Worm (Caenorhabditis elegans) whole organism, midembryonic: ENCODE results near the gene rbm-7.

Experiments used
- T22C8.4 ChIP-seq: fragments of 200-800 bp; sonication (Bioruptor generic); IDR thresholded peaks from 2 replicates; pipeline ENCODE4 v1.3.6; 2022; ENCODE audit warnings: missing genetic modification characterization, missing compliant biosample characterization
- cog-1 ChIP-seq: sonication (generic microtip); optimal IDR thresholded peaks from 2 replicates; lab custom pipeline; 2016; ENCODE audit warnings: missing genetic modification characterization, missing compliant biosample characterization
- flt-1 ChIP-seq: fragments of 200-800 bp; sonication (Bioruptor generic); IDR thresholded peaks from 2 replicates; pipeline ENCODE4 v1.3.6; 2022; ENCODE audit warnings: missing genetic modification characterization, missing compliant biosample characterization
- klf-2 ChIP-seq: fragments of 200-800 bp; sonication (Bioruptor generic); conservative IDR thresholded peaks from 2 replicates; pipeline ENCODE4 v1.3.6; 2022; ENCODE audit warnings: missing genetic modification reagents, missing genetic modification characterization, missing compliant biosample characterization
- med-1 ChIP-seq: sonication (generic microtip); optimal IDR thresholded peaks from 2 replicates; lab custom pipeline; 2017; ENCODE audit warnings: missing genetic modification characterization, mild to moderate bottlenecking, missing compliant biosample characterization, antibody characterized with exemption, missing genetic modification reagents; ENCODE audit not compliant: insufficient read depth
- ref-1 ChIP-seq: fragments of 200-800 bp; sonication (Bioruptor generic); conservative IDR thresholded peaks from 2 replicates; pipeline ENCODE4 v1.3.6; 2022; ENCODE audit warnings: missing genetic modification reagents, missing genetic modification characterization, missing compliant biosample characterization
- tab-1 ChIP-seq: fragments of 200-800 bp; sonication (Bioruptor generic); IDR thresholded peaks from 2 replicates; pipeline ENCODE4 v1.3.6; 2022; ENCODE audit warnings: missing genetic modification characterization, missing compliant biosample characterization
- ztf-23 ChIP-seq: fragments of 200-800 bp; sonication (Bioruptor generic); IDR thresholded peaks from 2 replicates; pipeline ENCODE4 v1.3.6; 2022; ENCODE audit warnings: missing genetic modification reagents, missing genetic modification characterization, missing compliant biosample characterization
- ztf-29 ChIP-seq: fragments of 200-800 bp; sonication (Bioruptor generic); IDR thresholded peaks from 2 replicates; pipeline ENCODE4 v1.3.6; 2022; ENCODE audit warnings: missing genetic modification reagents, missing genetic modification characterization, missing compliant biosample characterization

rbm-7 gene

DNA sequence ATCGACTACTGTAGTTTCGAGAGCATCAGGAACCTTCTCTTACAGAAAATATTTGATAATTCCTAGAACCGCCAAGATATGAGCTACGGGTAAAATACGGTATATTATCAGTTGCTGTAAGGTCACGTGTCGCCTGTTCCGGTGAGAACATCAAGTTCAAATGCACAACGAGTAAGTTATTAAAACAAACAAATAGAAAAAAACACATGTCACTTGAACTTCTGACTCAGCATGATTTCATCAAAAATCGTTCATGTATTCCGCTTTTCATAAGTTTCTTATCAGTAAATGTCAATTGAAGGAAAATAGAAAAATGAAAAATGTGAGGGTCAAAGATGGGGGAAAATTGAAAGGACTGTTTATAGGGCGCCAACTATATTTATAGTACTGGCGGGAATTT is 29.0 kb upstream of the rbm-7 start:
- TF ChIP-seq ztf-29 (GFP tag; lab: Robert Waterston, UW), result no peak
- no peak for TF ChIP-seq flt-1 (GFP tag; lab: Robert Waterston, UW)
- TF ChIP-seq med-1, result no peak
- no peak for TF ChIP-seq klf-2 (GFP tag; lab: Robert Waterston, UW)
- no peak for TF ChIP-seq cog-1 (tag; lab: Kevin White, UChicago)
- no peak for TF ChIP-seq ref-1 (GFP tag; lab: Robert Waterston, UW)
- TF ChIP-seq ztf-23 (GFP tag; lab: Robert Waterston, UW), result no peak
- TF ChIP-seq T22C8.4 (GFP tag; lab: Robert Waterston, UW), result no peak
- TF ChIP-seq tab-1 (GFP tag; lab: Robert Waterston, UW), result no peak

DNA sequence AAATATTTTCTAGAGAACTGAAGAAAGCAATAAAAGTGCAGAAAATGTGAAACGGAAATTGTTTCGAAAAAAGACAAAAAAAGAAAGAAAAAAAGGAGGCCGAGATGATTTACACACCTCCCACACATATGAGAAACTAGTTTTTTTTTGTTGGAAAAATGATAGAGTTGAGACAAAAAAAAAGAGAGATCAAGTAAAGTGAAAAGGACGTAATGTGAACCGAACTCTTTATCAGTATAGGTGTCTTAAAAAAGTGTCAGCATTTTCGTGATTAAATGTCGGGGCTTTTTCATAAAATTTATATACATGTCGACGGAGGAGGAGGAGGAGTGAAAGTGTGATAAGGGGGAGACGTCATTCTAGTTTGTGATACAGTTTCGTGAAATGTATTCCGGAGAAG is 27.6 kb upstream of the rbm-7 start:
- no peak for TF ChIP-seq cog-1 (tag; lab: Kevin White, UChicago)

DNA sequence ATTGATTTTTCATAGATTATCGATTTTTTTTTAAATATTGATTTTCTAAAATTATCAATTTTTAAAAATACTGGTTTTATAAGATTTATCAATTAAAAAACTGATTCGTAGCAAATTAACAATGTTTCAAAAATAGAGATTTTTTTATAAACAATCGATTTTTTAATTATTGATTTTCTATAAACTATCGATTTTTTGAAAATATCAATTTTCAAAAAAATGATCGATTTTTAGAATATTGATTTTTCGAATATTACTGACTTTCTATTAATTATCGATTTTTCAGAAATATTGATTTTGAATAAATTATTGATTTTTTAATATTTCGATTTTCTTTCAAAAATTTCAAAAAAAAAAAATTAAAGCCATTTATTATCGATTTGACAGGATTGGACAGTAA is 20.9 kb upstream of the rbm-7 start:
- no peak for TF ChIP-seq flt-1 (GFP tag; lab: Robert Waterston, UW)
- peak; percentile 24 for TF ChIP-seq T22C8.4 (GFP tag; lab: Robert Waterston, UW)

DNA sequence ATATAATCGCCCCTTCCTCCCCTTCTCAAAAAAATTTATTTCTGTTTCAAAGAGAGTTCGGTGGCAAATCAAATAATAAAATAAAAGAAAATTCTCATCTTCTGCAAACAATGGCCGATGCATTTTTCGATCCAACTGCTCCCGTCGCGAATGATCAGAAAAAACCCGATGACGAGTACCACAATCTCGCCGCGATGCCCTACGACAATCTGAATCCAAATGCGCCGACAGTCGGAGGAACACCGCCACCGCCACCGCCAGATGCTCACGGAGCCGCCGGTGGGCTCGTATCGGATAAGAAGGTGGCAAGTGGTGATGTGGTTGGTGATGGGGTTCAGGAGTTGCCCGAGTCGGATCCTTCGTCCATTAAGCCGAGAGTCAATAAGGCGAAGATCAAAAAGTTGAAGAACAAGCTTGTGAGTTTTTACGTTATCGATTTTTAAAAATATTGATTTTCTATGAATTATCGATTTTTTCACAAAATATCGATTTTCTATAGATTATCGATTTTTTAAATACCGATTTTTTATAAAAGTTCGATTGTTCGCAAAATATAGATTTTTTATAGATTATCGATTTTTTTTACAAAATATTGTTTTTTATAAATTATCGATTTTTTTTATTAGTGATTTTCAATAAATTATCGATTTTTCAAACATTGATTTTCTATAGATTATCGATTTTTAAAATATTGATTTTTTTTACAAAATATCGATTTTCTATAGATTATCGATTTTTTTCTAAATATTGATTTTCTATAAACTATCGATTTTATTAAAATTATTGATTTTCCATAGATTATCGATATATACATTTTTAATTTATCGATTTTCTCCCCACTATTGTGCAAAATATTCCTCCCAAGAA is 19.9 kb upstream of the rbm-7 start, which contains the start of gene Y39E4A.1:
Gene Y39E4A.1, plus strand, starts transcription at position 51 of the 867 bp plus-strand sequence.
- peak; percentile 87 for TF ChIP-seq T22C8.4 (GFP tag; lab: Robert Waterston, UW)
- TF ChIP-seq tab-1 (GFP tag; lab: Robert Waterston, UW), result no peak

DNA sequence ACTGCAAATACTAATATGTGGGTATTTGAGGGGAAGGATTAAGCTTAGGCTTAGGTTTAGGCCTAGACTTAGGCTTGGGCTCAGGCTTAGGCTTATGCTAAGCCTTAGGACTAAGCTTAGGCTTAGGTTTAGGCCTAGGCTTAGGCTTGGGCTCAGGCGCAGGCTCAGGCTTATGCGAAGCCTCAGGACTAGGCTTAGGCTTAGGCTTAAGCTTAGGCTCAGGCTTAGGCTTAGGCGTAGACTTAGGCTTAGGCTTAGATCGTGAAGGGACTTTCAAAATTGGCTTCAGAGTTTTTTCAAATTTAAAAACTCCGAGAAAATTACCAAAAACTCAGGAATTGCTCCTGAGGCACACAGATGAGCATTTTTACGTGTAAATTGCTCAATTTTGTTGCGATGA is 13.4 kb upstream of the rbm-7 start:
- no peak for TF ChIP-seq tab-1 (GFP tag; lab: Robert Waterston, UW)
- peak; percentile 58; the same call in 1 of the 2 replicates for TF ChIP-seq ztf-29 (GFP tag; lab: Robert Waterston, UW)

DNA sequence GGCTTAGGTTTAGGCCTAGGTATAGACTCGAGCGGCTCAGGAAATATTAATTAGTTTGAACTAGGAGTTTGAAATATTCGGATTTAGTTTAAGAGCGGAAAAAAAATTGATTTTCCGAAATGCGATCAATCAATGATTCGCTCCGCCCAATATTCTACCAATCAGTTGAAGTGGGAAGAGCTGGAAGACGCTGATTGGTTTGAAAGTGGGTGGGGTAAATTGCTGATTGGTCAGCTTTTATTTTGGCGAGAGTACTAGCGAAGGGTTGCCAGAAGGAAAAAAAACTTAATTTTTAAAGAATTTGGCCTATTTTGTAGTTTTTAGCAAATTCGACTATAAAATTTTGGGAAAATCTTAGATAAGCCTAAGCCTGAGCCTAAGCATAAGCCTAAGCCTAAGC is 12.4 kb upstream of the rbm-7 start:
- TF ChIP-seq tab-1 (GFP tag; lab: Robert Waterston, UW), result no peak
- TF ChIP-seq ztf-29 (GFP tag; lab: Robert Waterston, UW), result no peak
- no peak for TF ChIP-seq ref-1 (GFP tag; lab: Robert Waterston, UW)
- no peak for TF ChIP-seq cog-1 (tag; lab: Kevin White, UChicago)
- TF ChIP-seq ztf-23 (GFP tag; lab: Robert Waterston, UW), result no peak
- TF ChIP-seq klf-2 (GFP tag; lab: Robert Waterston, UW), result no peak
- no peak for TF ChIP-seq med-1
- TF ChIP-seq T22C8.4 (GFP tag; lab: Robert Waterston, UW), result no peak
- no peak for TF ChIP-seq flt-1 (GFP tag; lab: Robert Waterston, UW)

DNA sequence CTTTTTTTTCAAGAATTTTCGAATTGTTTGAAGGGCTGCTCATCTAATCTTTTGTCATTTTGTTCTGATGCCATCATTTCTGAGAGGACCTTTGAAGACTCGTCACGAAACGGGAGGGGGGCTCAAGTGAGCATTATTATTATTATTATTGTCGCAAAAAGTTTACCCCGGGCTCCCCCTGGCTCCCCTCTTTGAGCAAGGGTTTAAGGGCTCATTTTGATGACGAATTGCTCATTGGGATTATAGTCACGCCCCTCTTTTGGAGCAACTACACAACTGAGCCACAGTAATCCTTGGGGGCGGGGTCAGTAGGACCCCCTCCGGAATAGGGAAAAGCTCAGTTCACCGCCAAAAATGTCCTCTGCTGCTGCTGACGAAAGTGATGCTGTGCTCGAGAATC is 10.6 kb upstream of the rbm-7 start, which contains the start of gene unc-25:
Gene unc-25, plus strand, starts transcription at position 345 of the 400 bp plus-strand sequence.
- TF ChIP-seq med-1, result no peak
- TF ChIP-seq ztf-23 (GFP tag; lab: Robert Waterston, UW), result no peak
- TF ChIP-seq klf-2 (GFP tag; lab: Robert Waterston, UW), result no peak
- no peak for TF ChIP-seq T22C8.4 (GFP tag; lab: Robert Waterston, UW)
- TF ChIP-seq tab-1 (GFP tag; lab: Robert Waterston, UW), result no peak
- no peak for TF ChIP-seq ref-1 (GFP tag; lab: Robert Waterston, UW)
- TF ChIP-seq ztf-29 (GFP tag; lab: Robert Waterston, UW), result no peak
- no peak for TF ChIP-seq cog-1 (tag; lab: Kevin White, UChicago)
- TF ChIP-seq flt-1 (GFP tag; lab: Robert Waterston, UW), result no peak

DNA sequence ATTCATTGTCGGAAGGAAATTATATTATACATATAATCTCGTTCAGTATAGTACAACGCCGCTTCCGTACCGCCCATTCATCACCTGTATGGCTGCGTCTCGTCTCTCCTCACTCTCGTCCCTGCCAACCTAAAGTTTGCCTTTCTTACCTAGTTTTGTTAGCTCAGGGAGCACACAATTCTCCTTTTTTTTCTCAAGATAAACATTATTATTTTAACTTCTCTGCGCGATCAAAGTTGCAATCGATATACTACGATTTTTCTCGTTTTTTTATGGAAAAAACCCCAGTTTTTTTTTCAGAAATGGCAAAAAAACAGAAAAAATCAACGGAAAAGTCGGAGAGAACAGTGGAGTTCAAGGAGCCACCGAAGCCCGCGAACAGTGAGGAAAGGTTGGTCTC is 2.8 kb upstream of the rbm-7 start, which contains the start of gene epg-3:
Gene epg-3, plus strand, starts transcription at position 301 of the 400 bp plus-strand sequence.
- TF ChIP-seq tab-1 (GFP tag; lab: Robert Waterston, UW) (no peak), flt-1 (GFP tag; lab: Robert Waterston, UW) (no peak), ztf-23 (GFP tag; lab: Robert Waterston, UW) (no peak), ztf-29 (GFP tag; lab: Robert Waterston, UW) (no peak), klf-2 (GFP tag; lab: Robert Waterston, UW) (no peak), med-1 (no peak), cog-1 (tag; lab: Kevin White, UChicago) (no peak), T22C8.4 (GFP tag; lab: Robert Waterston, UW) (no peak), ref-1 (GFP tag; lab: Robert Waterston, UW) (no peak)

DNA sequence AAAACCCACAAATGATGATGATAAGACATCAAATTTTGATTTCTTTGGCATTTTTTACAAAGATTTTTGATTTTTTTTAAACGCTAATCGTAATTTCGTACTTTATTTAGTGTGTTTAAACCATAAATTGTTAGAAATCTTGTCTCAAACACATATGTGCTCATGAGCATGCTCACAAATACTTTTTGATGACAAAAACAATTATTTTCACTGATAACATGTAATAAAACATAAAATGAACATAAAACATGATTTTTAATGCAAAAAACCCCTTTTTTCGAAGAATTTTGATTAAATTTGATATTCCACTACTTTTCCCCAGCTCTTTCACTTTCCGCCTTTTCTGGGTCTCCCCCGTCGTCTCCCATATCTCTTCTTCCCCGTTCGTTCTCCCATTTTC is 1.1 kb upstream of the rbm-7 start:
- TF ChIP-seq ztf-23 (GFP tag; lab: Robert Waterston, UW) (no peak), ref-1 (GFP tag; lab: Robert Waterston, UW) (no peak), flt-1 (GFP tag; lab: Robert Waterston, UW) (no peak), cog-1 (tag; lab: Kevin White, UChicago) (no peak), ztf-29 (GFP tag; lab: Robert Waterston, UW) (no peak), T22C8.4 (GFP tag; lab: Robert Waterston, UW) (no peak), tab-1 (GFP tag; lab: Robert Waterston, UW) (no peak), klf-2 (GFP tag; lab: Robert Waterston, UW) (no peak), med-1 (no peak)

DNA sequence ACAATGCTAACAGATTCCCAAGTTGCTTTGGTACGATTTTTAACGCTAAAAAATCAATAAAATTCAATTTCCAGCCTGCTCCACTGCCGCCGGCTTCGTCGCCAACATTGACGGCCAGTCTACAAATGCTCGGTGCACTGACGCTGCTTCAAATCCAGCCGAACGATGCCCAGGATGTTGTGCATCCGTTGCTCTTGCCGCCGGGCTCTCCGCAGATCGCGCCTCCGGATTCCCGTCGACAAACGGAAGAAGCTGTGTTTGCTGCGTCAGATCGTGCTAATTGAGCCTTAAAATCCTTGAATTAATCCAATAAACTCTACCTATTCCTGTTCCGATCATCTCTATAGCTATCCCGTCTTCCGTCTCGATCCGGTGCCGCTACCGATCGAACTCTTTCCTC is 559 bp downstream of the rbm-7 start:
- no peak for TF ChIP-seq ztf-23 (GFP tag; lab: Robert Waterston, UW)
- no peak for TF ChIP-seq T22C8.4 (GFP tag; lab: Robert Waterston, UW)
- no peak for TF ChIP-seq tab-1 (GFP tag; lab: Robert Waterston, UW)
- no peak for TF ChIP-seq flt-1 (GFP tag; lab: Robert Waterston, UW)
- TF ChIP-seq ztf-29 (GFP tag; lab: Robert Waterston, UW), result no peak
- no peak for TF ChIP-seq med-1
- no peak for TF ChIP-seq klf-2 (GFP tag; lab: Robert Waterston, UW)
- TF ChIP-seq ref-1 (GFP tag; lab: Robert Waterston, UW), result no peak
- no peak for TF ChIP-seq cog-1 (tag; lab: Kevin White, UChicago)
